Fruit fly (Drosophila melanogaster): ENCODE results near the gene Wdr37.
A peak's percentile ranks its signal among the peaks of the same experiment; 100 is the strongest.

The Wdr37 gene

dm6 chr3R:18365978-18366643 is 36.4 kb downstream of the Wdr37 start, which contains the start of the genes WRNexo and Nup43 (continued):
- TF ChIP-seq seq (GFP tag; IDR thresholded peaks at IDR 0.05) (no peak), bsh (GFP tag; optimal IDR thresholded peaks at IDR 0.05) (no peak), sna (GFP tag; IDR thresholded peaks at IDR 0.05; ENCODE audit: partially characterized antibody) (no peak), CG17361 (GFP tag; IDR thresholded peaks at IDR 0.05) (peak; percentile 84), CG5245 (GFP tag; optimal IDR thresholded peaks at IDR 0.05) (no peak), maf-S (GFP tag; optimal IDR thresholded peaks at IDR 0.05) (no peak), E2f1 (GFP tag; IDR thresholded peaks at IDR 0.05) (peak; percentile 75), zen (tag; optimal IDR thresholded peaks at IDR 0.05) (peak; percentile 12), ato (GFP tag; IDR thresholded peaks at IDR 0.05; ENCODE audit: partially characterized antibody) (no peak), bab2 (GFP tag; optimal IDR thresholded peaks at IDR 0.05) (peak; percentile 32), Sin3A (optimal IDR thresholded peaks at IDR 0.05) (peak; percentile 44), ftz-f1 (GFP tag; optimal IDR thresholded peaks at IDR 0.05) (no peak), trem (tag; optimal IDR thresholded peaks at IDR 0.05) (peak; percentile 45), Chrac-16 (GFP tag; optimal IDR thresholded peaks at IDR 0.05) (peak; percentile 19), CG4424 (GFP tag; optimal IDR thresholded peaks at IDR 0.05) (peak; percentile 49), B-H1 (GFP tag; IDR thresholded peaks at IDR 0.05) (no peak), sob (GFP tag; IDR thresholded peaks at IDR 0.05) (peak; percentile 37; the same call in 1 of the 2 replicates), p53 (GFP tag; optimal IDR thresholded peaks at IDR 0.05) (no peak), Neu2 (GFP tag; optimal IDR thresholded peaks at IDR 0.05; ENCODE audit: borderline replicate concordance) (no peak), CG11696 (GFP tag; IDR thresholded peaks at IDR 0.05) (no peak), Doc3 (GFP tag; IDR thresholded peaks at IDR 0.05; ENCODE audit: partially characterized antibody) (no peak), CG11247 (GFP tag; IDR thresholded peaks at IDR 0.05) (no peak), CG10147 (GFP tag; optimal IDR thresholded peaks at IDR 0.05) (no peak), stc (GFP tag; IDR thresholded peaks at IDR 0.05) (no peak), CG12104 (GFP tag; optimal IDR thresholded peaks at IDR 0.05) (no peak), dysf (GFP tag; IDR thresholded peaks at IDR 0.05) (peak; percentile 36; the same call in 1 of the 3 replicates), pzg (GFP tag; optimal IDR thresholded peaks at IDR 0.05) (peak; percentile 46), CG12769 (tag; optimal IDR thresholded peaks at IDR 0.05) (no peak), Kr (GFP tag; optimal IDR thresholded peaks at IDR 0.05) (no peak), pita (GFP tag; optimal IDR thresholded peaks at IDR 0.05) (no peak), zfh1 (GFP tag; IDR thresholded peaks at IDR 0.05) (peak; percentile 54; the same call in 2 of the 3 replicates), CG3995 (GFP tag; optimal IDR thresholded peaks at IDR 0.05) (peak; percentile 28), CG4730 (GFP tag; IDR thresholded peaks at IDR 0.05) (no peak), Scr (GFP tag; IDR thresholded peaks at IDR 0.05; ENCODE audit: partially characterized antibody) (no peak), jigr1 (GFP tag; IDR thresholded peaks at IDR 0.05) (no peak), cad (GFP tag; optimal IDR thresholded peaks at IDR 0.05) (no peak), CG1647 (GFP tag; optimal IDR thresholded peaks at IDR 0.05) (peak; percentile 11), Spps (tag; optimal IDR thresholded peaks at IDR 0.05) (no peak), H15 (GFP tag; IDR thresholded peaks at IDR 0.05) (0 out of 3 replicates have a peak, but pooled peaks have one; percentile 31), CG9727 (GFP tag; optimal IDR thresholded peaks at IDR 0.05) (peak; percentile 19), CG11085 (GFP tag; IDR thresholded peaks at IDR 0.05) (no peak), slou (GFP tag; optimal IDR thresholded peaks at IDR 0.05) (no peak), ATbp (GFP tag; optimal IDR thresholded peaks at IDR 0.05) (no peak), fd102C (GFP tag; optimal IDR thresholded peaks at IDR 0.05) (no peak), fru (optimal IDR thresholded peaks at IDR 0.05) (no peak), Sox100B (GFP tag; optimal IDR thresholded peaks at IDR 0.05) (no peak), CG6791 (GFP tag; IDR thresholded peaks at IDR 0.05; ENCODE audit: partially characterized antibody) (no peak), dpn (GFP tag; optimal IDR thresholded peaks at IDR 0.05) (peak; percentile 33 to 51), klu (GFP tag; IDR thresholded peaks at IDR 0.05) (no peak; the same call in 1 of the 2 replicates), tll (GFP tag; optimal IDR thresholded peaks at IDR 0.05) (no peak), Meics (GFP tag; optimal IDR thresholded peaks at IDR 0.05) (peak; percentile 42)
